Worm (Caenorhabditis elegans) whole organism, L3 larva: Measurements from ENCODE around the gene str-28.

ENCODE experiments used
- ZK546.5 ChIP-seq: sonication (generic microtip); optimal IDR thresholded peaks from 2 replicates; lab custom pipeline; 2017; ENCODE audit warnings: missing biosample characterization, missing genetic modification characterization
- aly-2 ChIP-seq: fragments of 150-350 bp; optimal IDR thresholded peaks from 2 replicates; lab custom pipeline; 2014; ENCODE audit warnings: missing biosample characterization, missing genetic modification characterization
- ceh-16 ChIP-seq: sonication (generic microtip); optimal IDR thresholded peaks from 2 replicates; lab custom pipeline; 2017; ENCODE audit warnings: missing biosample characterization, missing genetic modification characterization

DNA sequence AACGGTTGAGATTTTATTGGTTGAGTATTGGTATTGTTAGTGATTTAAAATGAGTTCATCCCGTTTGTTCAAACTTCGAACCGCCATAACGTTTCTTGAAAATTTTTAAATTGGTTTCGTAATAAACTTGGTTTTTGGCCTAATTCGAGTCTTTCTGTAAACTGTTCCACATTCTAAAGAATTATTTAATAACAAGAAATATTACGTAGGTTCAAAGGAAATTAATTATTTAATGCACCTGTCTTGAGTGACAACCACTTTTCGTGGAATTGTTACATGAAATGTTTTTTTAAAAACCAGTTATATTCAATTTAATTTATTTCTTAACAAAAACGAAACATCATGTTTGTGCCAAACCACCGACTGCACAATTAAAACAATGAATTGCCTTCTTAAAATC is 28.5 kb upstream of the str-28 start:
- TF ChIP-seq aly-2, result no peak
- TF ChIP-seq ZK546.5 (tag; lab: Kevin White, UChicago), result no peak
- TF ChIP-seq ceh-16 (tag; lab: Kevin White, UChicago), result no peak
